Fruit fly (Drosophila melanogaster): Measurements from ENCODE around the gene Cpr35B.

Cpr35B gene

dm6 chr2L:14410331-14410730, 14.7 kb downstream of the Cpr35B start (continued):
- TF ChIP-seq Stat92E (GFP tag; optimal IDR thresholded peaks at IDR 0.05) = no peak
- TF ChIP-seq vvl (GFP tag; IDR thresholded peaks at IDR 0.05) = peak; percentile 71
- no peak for TF ChIP-seq CG12299 (tag; optimal IDR thresholded peaks at IDR 0.05)
- TF ChIP-seq Fer2 (tag; optimal IDR thresholded peaks at IDR 0.05) = no peak
- TF ChIP-seq stwl (tag; optimal IDR thresholded peaks at IDR 0.05) = peak; percentile 37
- TF ChIP-seq CG14014 (GFP tag; IDR thresholded peaks at IDR 0.05) = peak; percentile 22; the same call in 1 of the 2 replicates
- peak; percentile 35 for TF ChIP-seq CG17912 (GFP tag; optimal IDR thresholded peaks at IDR 0.05)
- TF ChIP-seq z (GFP tag; IDR thresholded peaks at IDR 0.05) = 0 out of 3 replicates have a peak, but pooled peaks have one; percentile 57
- peak; percentile 6 for TF ChIP-seq fd64A (GFP tag; optimal IDR thresholded peaks at IDR 0.05)
- TF ChIP-seq cg (GFP tag; optimal IDR thresholded peaks at IDR 0.05) = peak; percentile 98
- peak; percentile 29 for TF ChIP-seq CG31365 (tag; optimal IDR thresholded peaks at IDR 0.05)
- no peak for TF ChIP-seq CG14965 (GFP tag; optimal IDR thresholded peaks at IDR 0.05; ENCODE audit: borderline replicate concordance)
- TF ChIP-seq CG10654 (GFP tag; optimal IDR thresholded peaks at IDR 0.05) = no peak
- TF ChIP-seq sug (tag; optimal IDR thresholded peaks at IDR 0.05) = peak; percentile 19
- no peak for TF ChIP-seq CG17829 (tag; optimal IDR thresholded peaks at IDR 0.05)
- peak; percentile 39 for TF ChIP-seq nau (GFP tag; optimal IDR thresholded peaks at IDR 0.05)
- no peak for TF ChIP-seq CG11247 (GFP tag; IDR thresholded peaks at IDR 0.05)
- no peak for TF ChIP-seq p53 (GFP tag; optimal IDR thresholded peaks at IDR 0.05)
- TF ChIP-seq Dll (GFP tag; IDR thresholded peaks at IDR 0.05; ENCODE audit: partially characterized antibody) = 0 out of 4 replicates have a peak, but pooled peaks have one; percentile 12
- TF ChIP-seq CG17186 (GFP tag; optimal IDR thresholded peaks at IDR 0.05) = no peak
- TF ChIP-seq Dref (GFP tag; IDR thresholded peaks at IDR 0.05) = no peak
- 0 out of 3 replicates have a peak, but pooled peaks have one; percentile 25 for TF ChIP-seq CG2199 (GFP tag; IDR thresholded peaks at IDR 0.05)
- TF ChIP-seq CoRest (tag; optimal IDR thresholded peaks at IDR 0.05) = peak; percentile 58
- no peak for TF ChIP-seq sisA (GFP tag; IDR thresholded peaks at IDR 0.05)
- no peak for TF ChIP-seq esg (GFP tag; conservative IDR thresholded peaks at IDR 0.05)
- peak; percentile 42 for TF ChIP-seq CG12071 (GFP tag; optimal IDR thresholded peaks at IDR 0.05)
- TF ChIP-seq CG14860 (GFP tag; IDR thresholded peaks at IDR 0.05; ENCODE audit: partially characterized antibody) = 0 out of 3 replicates have a peak, but pooled peaks have one; percentile 20
- peak; percentile 39 for TF ChIP-seq HmgD (GFP tag; optimal IDR thresholded peaks at IDR 0.05)
- TF ChIP-seq kah (GFP tag; optimal IDR thresholded peaks at IDR 0.05) = peak; percentile 72
- peak; percentile 76 for TF ChIP-seq CG12769 (tag; optimal IDR thresholded peaks at IDR 0.05)
- peak; percentile 94 for TF ChIP-seq sd (tag; optimal IDR thresholded peaks at IDR 0.05)
- 0 out of 2 replicates have a peak, but pooled peaks have one; percentile 36 for TF ChIP-seq ara (GFP tag; IDR thresholded peaks at IDR 0.05)
- peak; percentile 7; the same call in 1 of the 3 replicates for TF ChIP-seq row (GFP tag; IDR thresholded peaks at IDR 0.05)
- TF ChIP-seq exex (tag; optimal IDR thresholded peaks at IDR 0.05) = peak; percentile 20
- no peak for TF ChIP-seq CG18011 (GFP tag; optimal IDR thresholded peaks at IDR 0.05)
- peak; percentile 65 for TF ChIP-seq chm (GFP tag; IDR thresholded peaks at IDR 0.05)
- TF ChIP-seq CG11398 (GFP tag; optimal IDR thresholded peaks at IDR 0.05) = no peak
- TF ChIP-seq Med (GFP tag) = peak; percentile 82
- TF ChIP-seq MBD-R2 (GFP tag; IDR thresholded peaks at IDR 0.05) = 0 out of 2 replicates have a peak, but pooled peaks have one; percentile 19
- peak; percentile 53 for TF ChIP-seq run (tag; optimal IDR thresholded peaks at IDR 0.05)
- no peak for TF ChIP-seq CG30403 (GFP tag; optimal IDR thresholded peaks at IDR 0.05)
- TF ChIP-seq CG12219 (GFP tag; optimal IDR thresholded peaks at IDR 0.05) = no peak
- no peak for TF ChIP-seq CG8359 (GFP tag; optimal IDR thresholded peaks at IDR 0.05; ENCODE audit: borderline replicate concordance)
- TF ChIP-seq gro (GFP tag; optimal IDR thresholded peaks at IDR 0.05) = peak; percentile 32
- peak in 1 of 2 experiments; percentile 10 for TF ChIP-seq Pdp1 (GFP tag; optimal IDR thresholded peaks at IDR 0.05)
- no peak for TF ChIP-seq tio (GFP tag; optimal IDR thresholded peaks at IDR 0.05)
- TF ChIP-seq nerfin-2 (GFP tag; IDR thresholded peaks at IDR 0.05; ENCODE audit: partially characterized antibody) = 0 out of 2 replicates have a peak, but pooled peaks have one; percentile 11
- TF ChIP-seq phol (tag; optimal IDR thresholded peaks at IDR 0.05) = peak; percentile 85
- no peak for TF ChIP-seq D19B (GFP tag; optimal IDR thresholded peaks at IDR 0.05)

All from whole organism, embryonic.